Worm (Caenorhabditis elegans) whole organism, dauer: Measurements from ENCODE around the gene C25E10.13.

ENCODE experiments used
- unc-62 ChIP-seq: sonication (generic microtip); optimal IDR thresholded peaks from 2 replicates; lab custom pipeline; 2017; ENCODE audit warnings: missing biosample characterization, missing genetic modification reagents, missing genetic modification characterization

Gene C25E10.13

DNA sequence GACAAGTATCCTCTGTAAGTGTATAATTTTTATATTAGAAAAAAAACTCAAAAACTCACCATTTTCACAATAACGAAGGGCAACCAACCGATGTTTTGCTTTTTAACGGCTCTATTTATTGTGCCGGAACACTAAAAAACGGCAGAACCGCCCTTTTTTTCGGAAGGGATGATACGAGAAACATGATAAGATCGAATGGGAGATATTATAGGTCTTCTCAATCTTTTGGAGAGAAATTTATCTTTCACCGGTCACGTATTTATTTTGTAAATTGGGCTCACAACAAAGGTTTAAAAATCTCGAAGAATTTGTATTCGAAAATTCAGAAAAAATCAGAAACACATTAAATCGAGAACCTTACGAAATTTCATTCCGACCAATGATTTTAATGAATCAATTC is 4.8 kb upstream of the C25E10.13 start, which contains the start of gene swm-1:
swm-1 (minus strand) TSS at position 101 of the 400 bp plus-strand sequence.
- TF ChIP-seq unc-62 (GFP tag; lab: Kevin White, UChicago), result no peak

DNA sequence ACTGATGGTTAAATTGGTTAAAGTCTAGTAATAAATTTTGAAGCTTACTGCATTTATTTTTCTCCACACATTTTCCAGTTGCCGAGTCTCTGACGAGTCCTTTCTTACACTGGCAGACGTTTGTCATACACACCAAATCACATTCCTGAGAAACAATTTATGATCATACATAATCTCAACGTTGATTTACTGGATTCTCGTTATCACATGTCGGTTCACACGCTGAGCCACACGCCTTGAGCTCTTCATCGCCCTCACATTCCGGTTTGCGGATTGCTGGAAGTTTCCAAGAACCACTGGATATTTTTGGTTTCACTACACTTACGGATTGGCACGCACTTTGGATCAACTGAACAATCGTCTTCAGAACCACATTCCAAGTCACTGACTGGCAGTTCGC is 3.9 kb upstream of the C25E10.13 start:
- TF ChIP-seq unc-62 (GFP tag; lab: Kevin White, UChicago), result no peak

DNA sequence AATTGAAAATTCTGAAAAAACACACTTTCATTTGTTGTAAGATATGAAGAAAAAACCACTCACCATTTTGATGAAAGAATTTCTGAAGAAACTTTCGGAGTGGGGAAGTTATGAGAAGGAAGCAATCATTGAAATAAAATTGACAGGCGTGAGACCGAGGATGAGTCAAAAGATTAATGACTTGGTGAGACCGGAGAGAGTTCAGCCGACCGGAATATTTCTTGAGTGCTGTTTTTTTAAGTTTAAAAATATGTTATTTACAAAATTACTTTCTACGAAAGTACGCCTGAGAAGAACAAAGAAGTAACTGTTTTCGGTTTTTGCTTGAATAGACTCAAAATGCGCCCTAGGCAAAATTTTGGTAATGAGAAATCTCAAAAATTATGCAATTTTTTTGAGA is 3.3 kb upstream of the C25E10.13 start, which contains the start of gene C25E10.10:
C25E10.10 (minus strand) TSS at position 101 of the 400 bp plus-strand sequence.
- TF ChIP-seq unc-62 (GFP tag; lab: Kevin White, UChicago), result no peak

- no peak for TF ChIP-seq unc-62 (GFP tag; lab: Kevin White, UChicago)
Measured at ce11 chrV:9058627-9059026, 896 bp upstream of the C25E10.13 start, which contains the start of gene C25E10.11. Gene C25E10.11, minus strand, starts transcription at chrV:9058727.

- no peak for TF ChIP-seq unc-62 (GFP tag; lab: Kevin White, UChicago)
Measured at ce11 chrV:9062341-9062740, 2.8 kb downstream of the C25E10.13 start, which contains the start of gene C25E10.12. Gene C25E10.12, minus strand, starts transcription at chrV:9062441.

DNA sequence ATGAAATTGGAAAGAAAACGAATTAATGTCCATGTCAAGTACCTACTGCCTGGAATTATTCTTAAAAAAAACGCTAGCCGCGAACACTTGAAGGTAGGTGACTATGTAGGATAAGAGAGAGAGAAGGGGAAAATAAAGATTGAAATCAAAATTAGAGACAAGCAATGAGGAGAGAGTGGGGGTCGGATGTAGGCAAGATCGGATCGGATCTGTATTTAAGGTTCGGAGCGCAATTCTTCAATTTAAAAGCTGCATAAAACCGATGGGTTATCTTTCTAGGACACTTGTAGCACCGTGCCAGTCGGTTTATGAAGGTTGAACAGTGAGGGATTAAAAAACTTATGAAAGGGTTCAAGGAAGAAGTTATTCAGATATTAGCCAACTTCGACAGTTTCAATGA is 3.6 kb downstream of the C25E10.13 start:
- TF ChIP-seq unc-62 (GFP tag; lab: Kevin White, UChicago), result no peak

DNA sequence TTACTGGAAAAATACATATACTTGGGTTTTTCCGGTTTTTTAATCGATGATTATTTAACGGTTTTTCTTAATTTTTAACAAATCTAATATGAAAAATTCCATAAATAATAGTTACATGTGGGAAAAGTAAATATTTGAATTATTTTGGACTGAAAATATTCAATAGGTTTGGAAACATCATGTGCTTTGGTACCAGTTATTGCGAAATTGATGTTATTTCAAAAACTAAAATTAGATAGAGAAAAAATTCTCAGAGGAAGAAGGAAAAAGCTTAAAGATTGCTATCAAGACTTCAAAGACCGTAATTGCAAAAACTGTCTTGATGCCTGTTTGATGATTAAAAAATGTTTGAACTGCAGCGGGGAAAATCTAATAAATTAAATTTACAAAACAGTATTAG is 5.5 kb downstream of the C25E10.13 start:
- TF ChIP-seq unc-62 (GFP tag; lab: Kevin White, UChicago), result no peak

DNA sequence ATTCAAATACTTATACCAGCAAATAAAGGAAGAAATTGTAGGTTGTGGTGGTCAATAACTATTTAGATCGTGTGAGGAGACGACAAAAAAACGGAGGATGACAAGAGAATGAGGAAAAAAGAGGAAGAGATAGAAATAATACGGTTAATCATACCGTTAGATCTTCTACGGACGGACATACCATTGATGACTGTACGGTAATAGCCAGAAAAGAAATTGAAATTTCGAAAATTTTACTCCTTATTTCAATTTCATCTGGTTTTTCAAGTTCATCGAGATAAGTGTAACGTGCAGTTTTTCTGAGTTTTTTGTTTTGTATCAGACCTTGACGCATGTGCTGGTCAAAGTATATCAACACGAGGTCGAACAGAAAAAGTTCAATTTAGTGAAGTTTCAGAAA is 6.4 kb downstream of the C25E10.13 start:
- TF ChIP-seq unc-62 (GFP tag; lab: Kevin White, UChicago), result no peak

- TF ChIP-seq unc-62 (GFP tag; lab: Kevin White, UChicago), result no peak
Measured at ce11 chrV:9067678-9068077, 8.2 kb downstream of the C25E10.13 start, which contains the start of gene fip-2. Gene fip-2, plus strand, starts transcription at chrV:9067978.

ce11 chrV:9069680-9070079 is 10.2 kb downstream of the C25E10.13 start, which contains the start of gene T27E4.5:
Gene T27E4.5, minus strand, starts transcription at chrV:9069780.
- TF ChIP-seq unc-62 (GFP tag; lab: Kevin White, UChicago), result no peak

DNA sequence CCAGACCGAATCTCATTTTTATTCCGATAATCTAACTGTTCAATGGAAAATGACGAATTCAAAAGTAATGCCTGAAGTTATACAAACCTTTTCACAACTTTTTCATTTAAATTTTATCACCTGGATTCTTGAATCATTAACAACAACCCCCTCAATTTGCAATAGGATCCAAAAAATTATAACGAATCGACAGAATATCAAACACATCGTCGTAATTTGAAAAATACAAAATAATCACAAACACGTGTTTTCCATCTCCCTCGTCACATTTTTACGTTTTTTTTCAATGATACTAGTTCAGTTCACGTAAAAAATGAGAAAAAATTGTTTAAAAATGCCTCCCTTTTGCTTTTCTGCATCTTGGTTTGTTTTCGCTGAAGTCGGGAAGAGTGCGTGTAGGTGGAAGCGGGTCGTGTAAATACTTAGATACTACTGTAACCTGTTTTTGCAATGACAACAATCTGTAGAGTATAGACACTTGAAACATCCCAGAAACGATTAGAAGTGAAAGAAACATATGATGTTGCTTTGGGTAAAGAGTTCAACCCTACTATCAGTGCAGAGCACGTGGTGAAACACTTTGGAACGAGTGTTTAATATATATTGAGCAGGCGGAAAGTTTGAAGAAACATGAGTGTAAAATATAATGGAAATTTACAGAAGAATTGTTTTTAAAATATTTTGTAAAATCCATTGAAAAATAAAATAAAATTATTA is 14.0 kb downstream of the C25E10.13 start, which contains the start of gene oac-50:
oac-50 (minus strand) TSS at position 219 of the 717 bp plus-strand sequence.
- TF ChIP-seq unc-62 (GFP tag; lab: Kevin White, UChicago), result no peak

DNA sequence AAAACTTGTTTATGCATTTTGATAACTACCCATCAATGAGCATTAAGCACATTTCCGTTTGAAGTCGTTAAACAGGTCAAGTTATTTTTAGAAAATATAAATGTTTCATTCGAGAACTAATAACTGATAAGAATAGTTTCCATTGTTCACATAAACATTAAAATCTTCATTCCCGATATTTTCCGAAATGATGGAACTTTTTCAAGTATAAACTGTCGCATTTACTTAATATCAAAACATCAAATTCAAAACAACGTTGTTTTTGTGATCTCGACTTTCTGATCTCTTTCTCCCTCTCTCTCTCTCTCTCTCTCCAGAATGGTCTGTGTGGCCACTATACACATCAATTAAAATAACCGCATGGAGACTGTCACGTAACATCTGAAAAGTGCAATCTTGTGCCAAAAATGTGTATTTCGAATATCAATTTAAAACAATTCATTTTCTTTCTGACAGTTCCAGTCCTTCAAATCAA is 14.9 kb downstream of the C25E10.13 start:
- no peak for TF ChIP-seq unc-62 (GFP tag; lab: Kevin White, UChicago)

ce11 chrV:9075827-9076226 is 16.3 kb downstream of the C25E10.13 start:
- TF ChIP-seq unc-62 (GFP tag; lab: Kevin White, UChicago), result no peak

- TF ChIP-seq unc-62 (GFP tag; lab: Kevin White, UChicago), result no peak
Measured at ce11 chrV:9076273-9076672, 16.8 kb downstream of the C25E10.13 start, which contains the start of gene T27E4.7. Gene T27E4.7, minus strand, starts transcription at chrV:9076322.

- TF ChIP-seq unc-62 (GFP tag; lab: Kevin White, UChicago), result no peak
Measured at ce11 chrV:9078067-9078581, 18.6 kb downstream of the C25E10.13 start.

ce11 chrV:9078815-9079525 is 19.4 kb downstream of the C25E10.13 start:
- TF ChIP-seq unc-62 (GFP tag; lab: Kevin White, UChicago), result no peak
